Fruit fly (Drosophila melanogaster) whole organism, embryonic: Measurements from ENCODE around the gene CG34265.

ENCODE experiments used
- Adf1 ChIP-seq: fragments of 200-800 bp; sonication (Bioruptor generic); IDR thresholded peaks from 2 replicates; pipeline ENCODE4 v1.3.6; 2022; ENCODE audit warnings: missing biosample characterization, missing genetic modification characterization
- Antp ChIP-seq: fragments of 200-800 bp; sonication (Bioruptor generic); optimal IDR thresholded peaks from 3 replicates; lab custom pipeline; 2016; ENCODE audit warnings: missing biosample characterization, missing genetic modification characterization
- B-H2 ChIP-seq: fragments of 200-800 bp; sonication (Bioruptor generic); optimal IDR thresholded peaks from 2 replicates; lab custom pipeline; 2018; ENCODE audit warnings: missing biosample characterization, mild to moderate bottlenecking, missing genetic modification characterization
- CG10959 ChIP-seq: fragments of 200-800 bp; sonication (Bioruptor generic); IDR thresholded peaks from 2 replicates; pipeline ENCODE4 v1.3.6; 2022; ENCODE audit warnings: missing biosample characterization, missing genetic modification characterization
- CG11085 ChIP-seq: fragments of 200-800 bp; sonication (Bioruptor generic); IDR thresholded peaks from 2 replicates; pipeline ENCODE4 v1.3.6; 2022; ENCODE audit warnings: missing biosample characterization, missing genetic modification characterization
- CG11247 ChIP-seq: fragments of 200-800 bp; sonication (Bioruptor generic); IDR thresholded peaks from 2 replicates; pipeline ENCODE4 v1.3.6; 2022; ENCODE audit warnings: missing biosample characterization, missing genetic modification characterization
- CG1233 ChIP-seq: fragments of 200-800 bp; sonication (Bioruptor generic); optimal IDR thresholded peaks from 4 replicates; lab custom pipeline; 2018; ENCODE audit warnings: missing biosample characterization, mild to moderate bottlenecking, missing genetic modification characterization
- CG15011 ChIP-seq: fragments of 200-800 bp; sonication (Bioruptor generic); optimal IDR thresholded peaks from 3 replicates; lab custom pipeline; 2018; ENCODE audit warnings: missing biosample characterization, mild to moderate bottlenecking, missing genetic modification characterization
- CG15269 ChIP-seq: fragments of 200-800 bp; sonication (Bioruptor generic); optimal IDR thresholded peaks from 2 replicates; lab custom pipeline; 2018; ENCODE audit warnings: missing biosample characterization, mild to moderate bottlenecking, missing genetic modification characterization, moderate library complexity
- CG2712 ChIP-seq: fragments of 200-800 bp; optimal IDR thresholded peaks from 3 replicates; lab custom pipeline; 2019; ENCODE audit warnings: missing biosample characterization, mild to moderate bottlenecking, missing genetic modification characterization, moderate library complexity
- CG32772 ChIP-seq: fragments of 200-800 bp; sonication (Bioruptor generic); IDR thresholded peaks from 2 replicates; pipeline ENCODE4 v1.3.6; 2022; ENCODE audit warnings: missing biosample characterization, missing genetic modification characterization
- CG6254 ChIP-seq: fragments of 200-800 bp; sonication (Bioruptor generic); optimal IDR thresholded peaks from 3 replicates; lab custom pipeline; 2017; ENCODE audit warnings: mild to moderate bottlenecking, missing biosample characterization, missing genetic modification reagents, missing genetic modification characterization
- CG6654 ChIP-seq: fragments of 200-800 bp; sonication (Bioruptor generic); optimal IDR thresholded peaks from 2 replicates; lab custom pipeline; 2017; ENCODE audit warnings: missing biosample characterization, mild to moderate bottlenecking, missing genetic modification characterization
- CG8290 ChIP-seq, 3 experiments: fragments of 200-800 bp; sonication (Bioruptor generic); optimal IDR thresholded peaks; 2 replicates each; lab custom pipeline; 2016 to 2019; ENCODE audit warnings: missing biosample characterization in 3 of 3, missing genetic modification characterization in 3 of 3, mild to moderate bottlenecking in 2 of 3, moderate library complexity in 1 of 3
- CkIIα-i1 ChIP-seq: fragments of 200-800 bp; sonication (Bioruptor generic); IDR thresholded peaks from 2 replicates; pipeline ENCODE4 v1.3.6; 2022; ENCODE audit warnings: missing biosample characterization, missing genetic modification characterization
- Dbx ChIP-seq: fragments of 200-800 bp; sonication (Bioruptor generic); IDR thresholded peaks from 3 replicates; pipeline ENCODE4 v1.3.6; 2022; ENCODE audit warnings: missing biosample characterization, missing genetic modification characterization
- Dll ChIP-seq: fragments of 200-800 bp; sonication (Bioruptor generic); IDR thresholded peaks from 4 replicates; pipeline ENCODE4 v1.3.6; 2022; ENCODE audit warnings: missing biosample characterization, missing genetic modification characterization; ENCODE audit not compliant: partially characterized antibody
- Doc3 ChIP-seq: fragments of 200-800 bp; sonication (Bioruptor generic); IDR thresholded peaks from 3 replicates; pipeline ENCODE4 v1.3.6; 2022; ENCODE audit warnings: missing biosample characterization, missing genetic modification characterization; ENCODE audit not compliant: partially characterized antibody
- GATAe ChIP-seq: fragments of 200-800 bp; sonication (Bioruptor generic); conservative IDR thresholded peaks from 2 replicates; pipeline ENCODE4 v1.3.6; 2022; ENCODE audit warnings: missing biosample characterization, missing genetic modification characterization
- Gug ChIP-seq: fragments of 200-800 bp; sonication (Bioruptor generic); IDR thresholded peaks from 4 replicates; pipeline ENCODE4 v1.3.6; 2022; ENCODE audit warnings: missing biosample characterization, missing genetic modification characterization
- Hr51 ChIP-seq, 2 experiments: fragments of 200-800 bp; sonication (Bioruptor generic); optimal IDR thresholded peaks; 2 replicates in 1 of 2; 3 replicates in 1 of 2; lab custom pipeline; 2016 to 2018; ENCODE audit warnings: missing biosample characterization in 2 of 2, missing genetic modification characterization in 2 of 2, mild to moderate bottlenecking in 1 of 2, moderate library complexity in 1 of 2
- Hsf ChIP-seq: fragments of 200-800 bp; sonication (Bioruptor generic); optimal IDR thresholded peaks from 3 replicates; lab custom pipeline; 2016; ENCODE audit warnings: missing biosample characterization, missing genetic modification characterization
- MESR4 ChIP-seq: fragments of 200-800 bp; sonication (Bioruptor generic); optimal IDR thresholded peaks from 2 replicates; lab custom pipeline; 2018; ENCODE audit warnings: missing biosample characterization, mild to moderate bottlenecking, missing genetic modification characterization, moderate library complexity
- Mes4 ChIP-seq: fragments of 200-800 bp; sonication (Bioruptor generic); optimal IDR thresholded peaks from 2 replicates; lab custom pipeline; 2016; ENCODE audit warnings: missing biosample characterization, missing genetic modification characterization
- Mrtf ChIP-seq: fragments of 200-800 bp; sonication (Bioruptor generic); IDR thresholded peaks from 3 replicates; pipeline ENCODE4 v1.3.6; 2022; ENCODE audit warnings: missing biosample characterization, missing genetic modification characterization
- Sry-δ ChIP-seq: fragments of 200-800 bp; sonication (Bioruptor generic); optimal IDR thresholded peaks from 2 replicates; lab custom pipeline; 2016; ENCODE audit warnings: missing biosample characterization, missing genetic modification characterization
- Ssrp ChIP-seq: fragments of 200-800 bp; sonication (Bioruptor generic); optimal IDR thresholded peaks from 2 replicates; lab custom pipeline; 2018; ENCODE audit warnings: missing biosample characterization, mild to moderate bottlenecking, missing genetic modification characterization, moderate library complexity
- al ChIP-seq: fragments of 200-800 bp; sonication (Bioruptor generic); IDR thresholded peaks from 2 replicates; pipeline ENCODE4 v1.3.6; 2022; ENCODE audit warnings: missing biosample characterization, missing genetic modification characterization
- az2 ChIP-seq: fragments of 200-800 bp; sonication (Bioruptor generic); optimal IDR thresholded peaks from 3 replicates; lab custom pipeline; 2016; ENCODE audit warnings: missing biosample characterization, missing genetic modification characterization
- ci ChIP-seq: fragments of 200-800 bp; sonication (Bioruptor generic); IDR thresholded peaks from 3 replicates; pipeline ENCODE4 v1.3.6; 2022; ENCODE audit warnings: missing biosample characterization, missing genetic modification characterization
- dimm ChIP-seq: fragments of 200-800 bp; sonication (Bioruptor generic); IDR thresholded peaks from 2 replicates; pipeline ENCODE4 v1.3.6; 2022; ENCODE audit warnings: missing biosample characterization, missing genetic modification characterization
- dmrt11E ChIP-seq: fragments of 200-800 bp; sonication (Bioruptor generic); optimal IDR thresholded peaks from 3 replicates; lab custom pipeline; 2018; ENCODE audit warnings: missing biosample characterization, mild to moderate bottlenecking, missing genetic modification characterization, moderate library complexity
- dysf ChIP-seq: fragments of 200-800 bp; sonication (Bioruptor generic); IDR thresholded peaks from 3 replicates; pipeline ENCODE4 v1.3.6; 2022; ENCODE audit warnings: missing biosample characterization, missing genetic modification characterization
- en ChIP-seq: fragments of 200-800 bp; sonication (Bioruptor generic); optimal IDR thresholded peaks from 2 replicates; lab custom pipeline; 2016; ENCODE audit warnings: missing biosample characterization, missing genetic modification characterization
- esg ChIP-seq: fragments of 200-800 bp; sonication (Bioruptor generic); conservative IDR thresholded peaks from 2 replicates; pipeline ENCODE4 v1.3.6; 2022; ENCODE audit warnings: missing biosample characterization, missing genetic modification characterization
- exex ChIP-seq: fragments of 200-800 bp; sonication (Bioruptor generic); optimal IDR thresholded peaks from 4 replicates; lab custom pipeline; 2018; ENCODE audit warnings: missing biosample characterization, mild to moderate bottlenecking, missing genetic modification characterization, moderate library complexity
- fd3F ChIP-seq: fragments of 200-800 bp; sonication (Bioruptor generic); optimal IDR thresholded peaks from 2 replicates; lab custom pipeline; 2018; ENCODE audit warnings: missing biosample characterization, mild to moderate bottlenecking, missing genetic modification characterization, moderate library complexity
- gem ChIP-seq: fragments of 200-800 bp; sonication (Bioruptor generic); optimal IDR thresholded peaks from 2 replicates; lab custom pipeline; 2019; ENCODE audit warnings: missing biosample characterization, mild to moderate bottlenecking, missing genetic modification characterization, moderate library complexity
- gro ChIP-seq: fragments of 200-800 bp; sonication (Bioruptor generic); optimal IDR thresholded peaks from 2 replicates; lab custom pipeline; 2016; ENCODE audit warnings: missing biosample characterization, missing genetic modification characterization
- gsb-n ChIP-seq: fragments of 200-800 bp; sonication (Bioruptor generic); optimal IDR thresholded peaks from 3 replicates; lab custom pipeline; 2018; ENCODE audit warnings: missing biosample characterization, mild to moderate bottlenecking, missing genetic modification characterization
- gt ChIP-seq: fragments of 200-800 bp; sonication (Bioruptor generic); IDR thresholded peaks from 2 replicates; pipeline ENCODE4 v1.3.6; 2022; ENCODE audit warnings: missing biosample characterization, missing genetic modification characterization
- ind ChIP-seq: fragments of 200-800 bp; sonication (Bioruptor generic); optimal IDR thresholded peaks from 3 replicates; lab custom pipeline; 2016; ENCODE audit warnings: missing biosample characterization, missing genetic modification characterization
- onecut ChIP-seq: fragments of 200-800 bp; sonication (Bioruptor generic); IDR thresholded peaks from 2 replicates; pipeline ENCODE4 v1.3.6; 2022; ENCODE audit warnings: missing biosample characterization, missing genetic modification characterization
- pum ChIP-seq: fragments of 200-800 bp; sonication (Bioruptor generic); optimal IDR thresholded peaks from 2 replicates; lab custom pipeline; 2016; ENCODE audit warnings: missing biosample characterization, missing genetic modification characterization
- sd ChIP-seq: fragments of 200-800 bp; sonication (Bioruptor generic); optimal IDR thresholded peaks from 3 replicates; lab custom pipeline; 2018; ENCODE audit warnings: missing biosample characterization, mild to moderate bottlenecking, missing genetic modification characterization, moderate library complexity
- sna ChIP-seq: fragments of 200-800 bp; sonication (Bioruptor generic); IDR thresholded peaks from 2 replicates; pipeline ENCODE4 v1.3.6; 2022; ENCODE audit warnings: missing biosample characterization, missing genetic modification characterization; ENCODE audit not compliant: partially characterized antibody
- sob ChIP-seq: fragments of 200-800 bp; sonication (Bioruptor generic); IDR thresholded peaks from 2 replicates; pipeline ENCODE4 v1.3.6; 2022; ENCODE audit warnings: missing biosample characterization, missing genetic modification characterization
- z ChIP-seq: fragments of 200-800 bp; sonication (Bioruptor generic); IDR thresholded peaks from 3 replicates; pipeline ENCODE4 v1.3.6; 2022; ENCODE audit warnings: missing biosample characterization, missing genetic modification characterization
- zfh1 ChIP-seq: fragments of 200-800 bp; sonication (Bioruptor generic); IDR thresholded peaks from 3 replicates; pipeline ENCODE4 v1.3.6; 2022; ENCODE audit warnings: missing biosample characterization, missing genetic modification characterization

CG34265 gene

dm6 chr3L:3222643-3223389, 45.4 kb upstream of the CG34265 start, which contains the start of the genes RpL28 and eIF1 (continued):
- peak; percentile 98 for TF ChIP-seq MESR4 (GFP tag; lab: Kevin White, UChicago)
- TF ChIP-seq Antp: peak; percentile 87
- peak; percentile 77 for TF ChIP-seq Ssrp (tag; lab: Kevin White, UChicago)
- peak; percentile 85 for TF ChIP-seq pum
- peak; percentile 56 for TF ChIP-seq GATAe (GFP tag; lab: Robert Waterston, UW)
- TF ChIP-seq Mes4: peak; percentile 94
- TF ChIP-seq CG6654 (GFP tag; lab: Kevin White, UChicago): peak; percentile 84
- TF ChIP-seq Dll: peak; percentile 87
- peak; percentile 90 for TF ChIP-seq Dbx (GFP tag; lab: Robert Waterston, UW)
- TF ChIP-seq en (GFP tag; lab: Kevin White, UChicago): peak; percentile 76
- peak; percentile 87 for TF ChIP-seq CG11085 (GFP tag; lab: Robert Waterston, UW)
- TF ChIP-seq ind (GFP tag; lab: Kevin White, UChicago): peak; percentile 80
- peak; percentile 76 for TF ChIP-seq CG6254
- TF ChIP-seq z: 0 out of 3 replicates have a peak, but pooled peaks have one; percentile 29
- TF ChIP-seq onecut (GFP tag; lab: Robert Waterston, UW): peak; percentile 89
- TF ChIP-seq CkIIα-i1 (GFP tag; lab: Robert Waterston, UW): peak; percentile 33; the same call in 1 of the 2 replicates
- TF ChIP-seq CG8290 (GFP tag; optimal IDR thresholded peaks at IDR 0.05; lab: Kevin White, UChicago): peak; percentile 93
- TF ChIP-seq CG8290 (tag; optimal IDR thresholded peaks at IDR 0.05; lab: Kevin White, UChicago): peak; percentile 89 to 97
- TF ChIP-seq B-H2 (GFP tag; lab: Kevin White, UChicago): peak; percentile 97
- peak; percentile 94 for TF ChIP-seq Hsf (GFP tag; lab: Kevin White, UChicago)
- TF ChIP-seq dimm (GFP tag; lab: Robert Waterston, UW): 0 out of 2 replicates have a peak, but pooled peaks have one; percentile 17
- TF ChIP-seq gsb-n (tag; lab: Kevin White, UChicago): peak; percentile 52
- peak; percentile 74 for TF ChIP-seq gt (GFP tag; lab: Robert Waterston, UW)
- peak; percentile 88 for TF ChIP-seq az2 (GFP tag; lab: Kevin White, UChicago)
- TF ChIP-seq CG32772 (GFP tag; lab: Robert Waterston, UW): peak; percentile 82
- peak; percentile 87 for TF ChIP-seq CG11247 (GFP tag; lab: Robert Waterston, UW)
- TF ChIP-seq dysf: peak; percentile 84; the same call in 2 of the 3 replicates
- peak; percentile 87 for TF ChIP-seq fd3F (GFP tag; lab: Kevin White, UChicago)
- TF ChIP-seq sob: peak; percentile 91
- TF ChIP-seq gem (tag; lab: Kevin White, UChicago): no peak
- TF ChIP-seq gro (GFP tag; lab: Kevin White, UChicago): peak; percentile 84
- TF ChIP-seq Mrtf: peak; percentile 80; the same call in 2 of the 3 replicates
- peak; percentile 86 for TF ChIP-seq CG2712 (tag; lab: Kevin White, UChicago)
- TF ChIP-seq Sry-δ (GFP tag; lab: Kevin White, UChicago): peak; percentile 89
- TF ChIP-seq Doc3 (GFP tag; lab: Robert Waterston, UW): peak; percentile 81
- TF ChIP-seq sna (GFP tag; lab: Robert Waterston, UW): peak; percentile 73
- TF ChIP-seq CG10959 (GFP tag; lab: Robert Waterston, UW): peak; percentile 78
- TF ChIP-seq exex: peak; percentile 53
- peak; percentile 58 for TF ChIP-seq Adf1 (GFP tag; lab: Robert Waterston, UW)
- TF ChIP-seq CG1233 (GFP tag; lab: Kevin White, UChicago): peak; percentile 96
- TF ChIP-seq CG15011 (GFP tag; lab: Kevin White, UChicago): peak; percentile 93
- peak; percentile 93 for TF ChIP-seq zfh1 (GFP tag; lab: Robert Waterston, UW)
- peak; percentile 87 for TF ChIP-seq dmrt11E (tag; lab: Kevin White, UChicago)
- peak; percentile 57 for TF ChIP-seq Gug
- TF ChIP-seq ci (GFP tag; lab: Robert Waterston, UW): peak; percentile 97
- peak; percentile 45 to 93 for TF ChIP-seq Hr51 (GFP tag; optimal IDR thresholded peaks at IDR 0.05; lab: Kevin White, UChicago)
- TF ChIP-seq CG15269 (tag; lab: Kevin White, UChicago): peak; percentile 56
- no peak for TF ChIP-seq sd (tag; lab: Kevin White, UChicago)
- TF ChIP-seq esg (GFP tag; lab: Robert Waterston, UW): peak; percentile 66
- TF ChIP-seq al (GFP tag; lab: Robert Waterston, UW): peak; percentile 67
